Fruit fly (Drosophila melanogaster): Measurements from ENCODE around the gene cdm.

The cdm gene

dm6 chr3R:18230229-18230628 lies 47.0 kb upstream of the cdm start (continued):
- TF ChIP-seq CG32772 (GFP tag; IDR thresholded peaks at IDR 0.05) (no peak), CG7357 (GFP tag; IDR thresholded peaks at IDR 0.05) (peak; percentile 79)

- peak; percentile 56 for TF ChIP-seq Med (GFP tag)
- TF ChIP-seq HLH3B (GFP tag; IDR thresholded peaks at IDR 0.05): 0 out of 2 replicates have a peak, but pooled peaks have one; percentile 21
- no peak for TF ChIP-seq CG6813 (GFP tag; optimal IDR thresholded peaks at IDR 0.05)
- TF ChIP-seq nom (GFP tag; optimal IDR thresholded peaks at IDR 0.05): no peak
- TF ChIP-seq Nf-YA (GFP tag; IDR thresholded peaks at IDR 0.05): 0 out of 2 replicates have a peak, but pooled peaks have one; percentile 23
- no peak for TF ChIP-seq Ets97D (GFP tag; optimal IDR thresholded peaks at IDR 0.05)
- TF ChIP-seq CG17912 (GFP tag; optimal IDR thresholded peaks at IDR 0.05): no peak
- 0 out of 2 replicates have a peak, but pooled peaks have one; percentile 15 for TF ChIP-seq sisA (GFP tag; IDR thresholded peaks at IDR 0.05)
- TF ChIP-seq CG18262 (tag; optimal IDR thresholded peaks at IDR 0.05): no peak
- TF ChIP-seq prd (optimal IDR thresholded peaks at IDR 0.05): no peak
- TF ChIP-seq prd (GFP tag; IDR thresholded peaks at IDR 0.05): 0 out of 3 replicates have a peak, but pooled peaks have one; percentile 31
- TF ChIP-seq ranshi (GFP tag; IDR thresholded peaks at IDR 0.05): 0 out of 2 replicates have a peak, but pooled peaks have one; percentile 21
- TF ChIP-seq repo (GFP tag; optimal IDR thresholded peaks at IDR 0.05): peak; percentile 91
- TF ChIP-seq chm (GFP tag; IDR thresholded peaks at IDR 0.05): peak; percentile 10; the same call in 1 of the 2 replicates
- TF ChIP-seq gcm (GFP tag; optimal IDR thresholded peaks at IDR 0.05): peak; percentile 70
- TF ChIP-seq Myb (GFP tag; optimal IDR thresholded peaks at IDR 0.05): no peak
- peak; percentile 24; the same call in 1 of the 2 replicates for TF ChIP-seq slbo (GFP tag; IDR thresholded peaks at IDR 0.05)
- 0 out of 2 replicates have a peak, but pooled peaks have one; percentile 13 for TF ChIP-seq CG17328 (GFP tag; IDR thresholded peaks at IDR 0.05)
- 0 out of 3 replicates have a peak, but pooled peaks have one; percentile 51 for TF ChIP-seq otp (GFP tag; IDR thresholded peaks at IDR 0.05)
- TF ChIP-seq mld (GFP tag; IDR thresholded peaks at IDR 0.05; ENCODE audit: partially characterized antibody): no peak
- TF ChIP-seq seq (GFP tag; IDR thresholded peaks at IDR 0.05): no peak
- TF ChIP-seq CG1647 (GFP tag; optimal IDR thresholded peaks at IDR 0.05): no peak
- TF ChIP-seq luna (GFP tag; optimal IDR thresholded peaks at IDR 0.05): no peak
- 0 out of 2 replicates have a peak, but pooled peaks have one; percentile 28 for TF ChIP-seq ttk (GFP tag; IDR thresholded peaks at IDR 0.05)
- peak; percentile 43; the same call in 1 of the 3 replicates for TF ChIP-seq row (GFP tag; IDR thresholded peaks at IDR 0.05)
- no peak for TF ChIP-seq knrl (GFP tag; IDR thresholded peaks at IDR 0.05; ENCODE audit: partially characterized antibody)
- TF ChIP-seq CG2202 (tag; optimal IDR thresholded peaks at IDR 0.05): no peak
- TF ChIP-seq ewg (GFP tag; optimal IDR thresholded peaks at IDR 0.05): no peak
- no peak for TF ChIP-seq Poxn (GFP tag; IDR thresholded peaks at IDR 0.05)
- peak; percentile 31; the same call in 1 of the 2 replicates for TF ChIP-seq vvl (GFP tag; IDR thresholded peaks at IDR 0.05)
- 0 out of 3 replicates have a peak, but pooled peaks have one; percentile 13 for TF ChIP-seq Mrtf (GFP tag; IDR thresholded peaks at IDR 0.05)
- TF ChIP-seq zf30C (GFP tag; optimal IDR thresholded peaks at IDR 0.05): peak; percentile 48
- TF ChIP-seq CG1529 (GFP tag; optimal IDR thresholded peaks at IDR 0.05): no peak
- no peak for TF ChIP-seq Fer1 (GFP tag; optimal IDR thresholded peaks at IDR 0.05)
- TF ChIP-seq CG2678 (tag; optimal IDR thresholded peaks at IDR 0.05): no peak
- TF ChIP-seq Atf6 (GFP tag; IDR thresholded peaks at IDR 0.05): peak; percentile 45; the same call in 1 of the 2 replicates
- no peak for TF ChIP-seq lola (GFP tag; optimal IDR thresholded peaks at IDR 0.05)
- no peak for TF ChIP-seq Opbp (GFP tag; IDR thresholded peaks at IDR 0.05; ENCODE audit: partially characterized antibody)
- no peak for TF ChIP-seq CG3065 (GFP tag; optimal IDR thresholded peaks at IDR 0.05)
- TF ChIP-seq Drgx (GFP tag; IDR thresholded peaks at IDR 0.05): 0 out of 2 replicates have a peak, but pooled peaks have one; percentile 17
- TF ChIP-seq mam (GFP tag; optimal IDR thresholded peaks at IDR 0.05): peak; percentile 6
- TF ChIP-seq Lpt (GFP tag; optimal IDR thresholded peaks at IDR 0.05): no peak
- no peak for TF ChIP-seq E2f1 (GFP tag; IDR thresholded peaks at IDR 0.05)
- no peak for TF ChIP-seq kah (GFP tag; optimal IDR thresholded peaks at IDR 0.05)
- peak; percentile 31; the same call in 1 of the 2 replicates for TF ChIP-seq Rfx (GFP tag; IDR thresholded peaks at IDR 0.05)
- no peak for TF ChIP-seq CG12236 (GFP tag; optimal IDR thresholded peaks at IDR 0.05)
- TF ChIP-seq btn (GFP tag; optimal IDR thresholded peaks at IDR 0.05): no peak
These were observed 45.5 kb upstream of the cdm start for dm6 chr3R:18228713-18229222.
